Fruit fly (Drosophila melanogaster): ENCODE data around the gene CG33124.

Gene CG33124

DNA sequence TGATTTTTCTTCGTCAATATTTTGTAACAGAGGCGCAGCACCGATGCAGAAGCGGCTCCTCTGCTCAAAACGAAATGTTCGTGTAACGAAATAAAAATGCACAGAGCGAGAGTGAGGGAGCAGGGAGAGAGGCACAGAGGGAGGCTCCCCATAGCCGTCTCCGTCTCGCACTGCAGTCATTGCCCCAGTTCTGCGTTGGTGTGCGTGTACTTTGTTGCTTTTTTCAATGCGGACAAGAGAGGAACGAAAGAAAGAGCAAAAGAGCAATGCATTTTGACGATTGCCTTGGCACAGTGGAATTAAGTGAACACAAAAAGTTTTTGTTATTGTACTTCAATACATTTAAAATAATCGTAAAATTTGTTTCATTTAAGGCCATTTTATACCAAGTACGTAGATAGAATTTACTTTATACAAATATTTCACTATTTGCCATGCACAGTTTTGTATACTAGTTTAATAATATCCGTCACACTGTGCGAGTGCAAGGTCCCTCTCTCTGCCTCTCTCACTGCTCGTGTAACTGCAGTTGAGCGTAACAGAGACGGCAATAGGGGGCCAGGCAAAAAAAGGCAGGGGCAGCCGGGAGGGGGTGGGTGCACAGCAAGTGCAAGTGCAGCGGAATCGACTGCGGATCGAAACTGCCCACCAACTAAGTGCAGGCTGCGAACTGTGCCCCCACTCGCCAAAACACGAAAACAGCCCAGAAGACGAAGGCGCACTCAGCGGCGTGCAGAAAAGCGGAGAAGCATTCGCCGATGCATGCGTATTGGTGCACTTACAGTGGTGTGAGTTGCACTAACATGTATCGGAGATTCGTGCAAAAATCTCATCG is 6.7 kb downstream of the CG33124 start:
- TF ChIP-seq CG7045 (GFP tag; optimal IDR thresholded peaks at IDR 0.05) (peak; percentile 99), pad (GFP tag; optimal IDR thresholded peaks at IDR 0.05) (peak; percentile 89), Mnt (GFP tag; optimal IDR thresholded peaks at IDR 0.05) (peak; percentile 96), kay (GFP tag; ENCODE audit: borderline replicate concordance) (peak; percentile 97), cnc (optimal IDR thresholded peaks at IDR 0.05) (no peak), Crg-1 (GFP tag; optimal IDR thresholded peaks at IDR 0.05) (peak; percentile 99), CG1620 (GFP tag; optimal IDR thresholded peaks at IDR 0.05) (peak; percentile 99), CG11617 (GFP tag; optimal IDR thresholded peaks at IDR 0.05) (peak; percentile 100), toe (GFP tag; optimal IDR thresholded peaks at IDR 0.05) (peak; percentile 99), CG12768 (GFP tag; optimal IDR thresholded peaks at IDR 0.05) (peak; percentile 100), CG14711 (tag; optimal IDR thresholded peaks at IDR 0.05) (peak; percentile 99), bab1 (GFP tag; optimal IDR thresholded peaks at IDR 0.05) (peak; percentile 100), tj (GFP tag; optimal IDR thresholded peaks at IDR 0.05) (peak; percentile 100), Hr96 (GFP tag; optimal IDR thresholded peaks at IDR 0.05) (peak; percentile 99), cic (GFP tag; optimal IDR thresholded peaks at IDR 0.05) (peak; percentile 95), CG5204 (GFP tag; optimal IDR thresholded peaks at IDR 0.05) (peak; percentile 100), CG7101 (tag; optimal IDR thresholded peaks at IDR 0.05) (peak; percentile 100), Clk (GFP tag; optimal IDR thresholded peaks at IDR 0.05) (peak; percentile 99), CG33017 (tag; optimal IDR thresholded peaks at IDR 0.05) (peak; percentile 100), ovo (GFP tag; optimal IDR thresholded peaks at IDR 0.05) (peak; percentile 88)

DNA sequence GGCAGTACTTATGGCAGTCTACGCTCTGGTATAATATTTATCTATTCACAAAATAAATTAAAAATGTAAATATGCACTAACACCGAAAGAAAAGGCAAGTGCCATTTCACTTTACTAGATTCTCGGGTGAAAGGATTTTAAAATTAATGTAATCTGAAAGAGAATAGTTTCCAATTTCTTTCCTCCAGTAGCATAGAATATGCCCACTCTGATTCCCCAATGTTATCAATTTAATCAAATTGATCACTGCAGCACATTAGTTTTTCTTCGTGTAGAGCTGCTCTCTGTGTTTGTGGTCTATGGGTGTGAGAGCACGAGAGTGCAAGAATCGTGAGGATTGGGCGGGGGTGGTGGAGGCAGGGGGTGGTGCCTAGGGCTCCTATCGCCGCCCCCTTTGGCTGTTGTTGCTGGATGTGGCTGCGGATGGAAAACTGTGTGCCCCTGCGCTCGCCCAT is 7.8 kb downstream of the CG33124 start:
- peak; percentile 91 for TF ChIP-seq Crg-1 (GFP tag; optimal IDR thresholded peaks at IDR 0.05)
- TF ChIP-seq bab1 (GFP tag; optimal IDR thresholded peaks at IDR 0.05) = peak; percentile 85
- peak; percentile 97 for TF ChIP-seq kay (GFP tag; ENCODE audit: borderline replicate concordance)
- peak; percentile 96 for TF ChIP-seq CG5204 (GFP tag; optimal IDR thresholded peaks at IDR 0.05)
- peak; percentile 88 for TF ChIP-seq Hr96 (GFP tag; optimal IDR thresholded peaks at IDR 0.05)
- peak; percentile 97 for TF ChIP-seq CG12768 (GFP tag; optimal IDR thresholded peaks at IDR 0.05)
- no peak for TF ChIP-seq cnc (optimal IDR thresholded peaks at IDR 0.05)
- peak; percentile 65 for TF ChIP-seq Mnt (GFP tag; optimal IDR thresholded peaks at IDR 0.05)
- TF ChIP-seq pad (GFP tag; optimal IDR thresholded peaks at IDR 0.05) = peak; percentile 75
- peak; percentile 96 for TF ChIP-seq CG7045 (GFP tag; optimal IDR thresholded peaks at IDR 0.05)
- TF ChIP-seq CG14711 (tag; optimal IDR thresholded peaks at IDR 0.05) = peak; percentile 88
- TF ChIP-seq cic (GFP tag; optimal IDR thresholded peaks at IDR 0.05) = peak; percentile 69
- peak; percentile 86 for TF ChIP-seq CG1620 (GFP tag; optimal IDR thresholded peaks at IDR 0.05)
- peak; percentile 93 for TF ChIP-seq CG7101 (tag; optimal IDR thresholded peaks at IDR 0.05)
- TF ChIP-seq tj (GFP tag; optimal IDR thresholded peaks at IDR 0.05) = no peak
- peak; percentile 90 for TF ChIP-seq ovo (GFP tag; optimal IDR thresholded peaks at IDR 0.05)
- peak; percentile 94 for TF ChIP-seq CG33017 (tag; optimal IDR thresholded peaks at IDR 0.05)
- peak; percentile 96 for TF ChIP-seq CG11617 (GFP tag; optimal IDR thresholded peaks at IDR 0.05)
- peak; percentile 97 for TF ChIP-seq toe (GFP tag; optimal IDR thresholded peaks at IDR 0.05)
- peak; percentile 89 for TF ChIP-seq Clk (GFP tag; optimal IDR thresholded peaks at IDR 0.05)

DNA sequence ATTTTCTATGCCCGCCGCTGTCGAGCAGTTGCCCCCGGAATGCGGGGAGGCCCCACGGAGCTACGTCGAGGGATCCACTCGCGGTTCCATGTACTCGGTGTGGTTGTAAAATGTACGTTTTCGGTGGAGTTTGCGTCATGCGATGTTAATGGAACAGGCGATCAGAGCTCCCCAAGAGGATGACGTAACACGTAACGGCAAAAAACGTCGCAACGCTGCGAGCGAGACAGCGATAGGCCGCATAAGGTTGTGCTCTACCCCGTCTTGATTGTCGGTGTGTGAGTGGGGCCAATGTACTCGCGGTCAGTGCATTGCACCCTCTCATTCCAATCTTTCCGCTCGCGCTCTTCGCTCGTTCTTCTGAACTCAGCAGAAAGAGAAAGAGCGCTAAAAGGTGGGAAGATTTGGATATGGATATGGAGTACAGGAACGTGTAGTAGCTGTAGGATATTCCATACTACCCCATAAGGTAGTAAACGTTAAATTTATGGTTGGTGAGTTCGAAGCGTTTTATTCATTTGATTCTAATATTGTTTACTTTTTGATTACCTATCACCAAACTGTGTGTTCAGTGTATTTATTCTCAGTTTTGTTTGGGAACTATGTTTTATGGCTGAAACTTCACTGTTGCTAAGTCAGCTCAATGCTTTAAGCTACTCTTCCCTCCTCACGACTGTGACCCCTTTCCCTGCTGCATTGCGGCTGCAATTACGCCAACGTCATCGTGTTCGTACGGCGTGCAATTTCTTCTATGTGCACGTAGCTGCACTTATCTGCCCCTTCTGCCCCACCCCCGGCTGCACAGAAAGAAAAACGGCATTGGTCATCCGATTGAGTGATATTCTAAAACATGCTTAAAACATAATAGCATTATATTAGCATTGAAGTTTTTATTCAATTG is 8.5 kb downstream of the CG33124 start:
- no peak for TF ChIP-seq CG11617 (GFP tag; optimal IDR thresholded peaks at IDR 0.05)
- peak; percentile 6 for TF ChIP-seq CG33017 (tag; optimal IDR thresholded peaks at IDR 0.05)
- TF ChIP-seq CG7101 (tag; optimal IDR thresholded peaks at IDR 0.05) = no peak
- TF ChIP-seq cic (GFP tag; optimal IDR thresholded peaks at IDR 0.05) = peak; percentile 86
- peak; percentile 97 for TF ChIP-seq pad (GFP tag; optimal IDR thresholded peaks at IDR 0.05)
- peak; percentile 71 for TF ChIP-seq Hr96 (GFP tag; optimal IDR thresholded peaks at IDR 0.05)
- TF ChIP-seq Crg-1 (GFP tag; optimal IDR thresholded peaks at IDR 0.05) = no peak
- peak; percentile 59 for TF ChIP-seq CG12768 (GFP tag; optimal IDR thresholded peaks at IDR 0.05)
- TF ChIP-seq CG7045 (GFP tag; optimal IDR thresholded peaks at IDR 0.05) = no peak
- peak; percentile 97 for TF ChIP-seq tj (GFP tag; optimal IDR thresholded peaks at IDR 0.05)
- TF ChIP-seq Mnt (GFP tag; optimal IDR thresholded peaks at IDR 0.05) = peak; percentile 68
- TF ChIP-seq Clk (GFP tag; optimal IDR thresholded peaks at IDR 0.05) = peak; percentile 14
- peak; percentile 51 to 63 for TF ChIP-seq cnc (optimal IDR thresholded peaks at IDR 0.05)
- TF ChIP-seq CG1620 (GFP tag; optimal IDR thresholded peaks at IDR 0.05) = no peak
- peak; percentile 23 for TF ChIP-seq CG14711 (tag; optimal IDR thresholded peaks at IDR 0.05)
- TF ChIP-seq CG5204 (GFP tag; optimal IDR thresholded peaks at IDR 0.05) = no peak
- peak; percentile 18 for TF ChIP-seq bab1 (GFP tag; optimal IDR thresholded peaks at IDR 0.05)
- TF ChIP-seq toe (GFP tag; optimal IDR thresholded peaks at IDR 0.05) = no peak
- no peak for TF ChIP-seq kay (GFP tag; ENCODE audit: borderline replicate concordance)
- TF ChIP-seq ovo (GFP tag; optimal IDR thresholded peaks at IDR 0.05) = peak; percentile 99

DNA sequence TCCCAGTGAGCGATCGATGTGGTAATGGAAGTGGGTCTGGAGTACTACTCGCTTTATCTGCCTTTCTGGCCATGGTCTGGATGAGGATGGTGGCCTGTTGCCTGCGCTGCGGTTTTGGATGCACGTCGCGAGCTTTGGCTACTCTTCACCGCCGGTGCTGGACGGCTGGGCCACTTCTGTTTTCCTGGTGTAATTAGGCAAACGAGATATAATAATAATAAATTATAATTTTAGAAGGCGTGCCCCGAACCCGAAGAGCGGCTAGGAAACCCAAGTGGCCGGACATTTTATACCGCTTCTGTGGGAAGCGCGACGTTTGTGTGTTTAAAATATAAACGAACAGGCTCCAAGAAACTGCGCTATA is 9.5 kb downstream of the CG33124 start:
- TF ChIP-seq CG7101 (tag; optimal IDR thresholded peaks at IDR 0.05) (no peak), cnc (optimal IDR thresholded peaks at IDR 0.05) (no peak), kay (GFP tag; ENCODE audit: borderline replicate concordance) (no peak), cic (GFP tag; optimal IDR thresholded peaks at IDR 0.05) (no peak), CG5204 (GFP tag; optimal IDR thresholded peaks at IDR 0.05) (no peak), CG1620 (GFP tag; optimal IDR thresholded peaks at IDR 0.05) (no peak), pad (GFP tag; optimal IDR thresholded peaks at IDR 0.05) (no peak), bab1 (GFP tag; optimal IDR thresholded peaks at IDR 0.05) (no peak), Crg-1 (GFP tag; optimal IDR thresholded peaks at IDR 0.05) (no peak), toe (GFP tag; optimal IDR thresholded peaks at IDR 0.05) (no peak), CG33017 (tag; optimal IDR thresholded peaks at IDR 0.05) (no peak), CG12768 (GFP tag; optimal IDR thresholded peaks at IDR 0.05) (no peak), Clk (GFP tag; optimal IDR thresholded peaks at IDR 0.05) (no peak), CG11617 (GFP tag; optimal IDR thresholded peaks at IDR 0.05) (no peak), tj (GFP tag; optimal IDR thresholded peaks at IDR 0.05) (no peak), CG7045 (GFP tag; optimal IDR thresholded peaks at IDR 0.05) (no peak), ovo (GFP tag; optimal IDR thresholded peaks at IDR 0.05) (no peak), Hr96 (GFP tag; optimal IDR thresholded peaks at IDR 0.05) (no peak), Mnt (GFP tag; optimal IDR thresholded peaks at IDR 0.05) (no peak)
